Worm (Caenorhabditis elegans) whole organism, late embryonic: ENCODE measurements around the gene ZC84.7.

Source experiments
- K09A11.1 ChIP-seq: sonication (generic microtip); optimal IDR thresholded peaks from 2 replicates; lab custom pipeline; 2017; ENCODE audit warnings: antibody characterized with exemption, mild to moderate bottlenecking, missing genetic modification characterization, missing compliant biosample characterization; ENCODE audit not compliant: insufficient read depth
- unc-3 ChIP-seq, 2 experiments: fragments of 200-800 bp in 1 of 2; sonication (Bioruptor generic) in 1 of 2; sonication (generic microtip) in 1 of 2; conservative IDR thresholded peaks in 1 of 2; optimal IDR thresholded peaks in 1 of 2; 2 replicates each; pipeline versions ENCODE4 v1.3.6 to Lab custom; 2016 to 2022; ENCODE audit warnings: missing compliant biosample characterization in 2 of 2, missing genetic modification characterization in 2 of 2, missing genetic modification reagents in 1 of 2

DNA sequence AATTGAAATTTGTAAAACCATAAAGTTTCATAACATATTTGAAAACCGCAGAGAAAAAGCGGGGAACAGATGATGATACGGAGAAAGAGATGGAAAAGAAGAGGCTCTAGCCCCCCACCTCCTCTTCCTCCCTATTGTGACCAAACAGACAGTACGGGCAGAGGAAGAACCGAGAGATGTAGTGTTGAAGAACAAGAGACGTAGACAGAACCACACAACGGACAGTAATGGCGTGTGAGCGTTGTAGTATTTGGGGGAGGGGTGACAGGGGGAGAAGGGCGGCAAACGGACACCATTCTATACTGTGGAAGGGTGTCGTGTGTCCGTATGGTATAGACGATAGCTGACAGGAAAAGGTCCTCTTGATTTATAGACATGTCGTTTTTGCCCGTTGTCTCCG is 9.8 kb upstream of the ZC84.7 start:
- TF ChIP-seq K09A11.1 (no peak), unc-3 (GFP tag; conservative IDR thresholded peaks at IDR 0.05; lab: Robert Waterston, UW) (no peak), unc-3 (tag; optimal IDR thresholded peaks at IDR 0.05; lab: Kevin White, UChicago) (no peak)
